Fruit fly (Drosophila melanogaster) whole organism, embryonic: ENCODE measurements around the gene CG14440.

ENCODE experiments used
- B-H2 ChIP-seq: fragments of 200-800 bp; sonication (Bioruptor generic); optimal IDR thresholded peaks from 2 replicates; lab custom pipeline; 2018; ENCODE audit warnings: missing biosample characterization, mild to moderate bottlenecking, missing genetic modification characterization
- Blimp-1 ChIP-seq: fragments of 200-800 bp; sonication (Bioruptor generic); optimal IDR thresholded peaks from 3 replicates; lab custom pipeline; 2018; ENCODE audit warnings: missing biosample characterization, missing genetic modification characterization, mild to moderate bottlenecking, moderate library complexity, missing genetic modification reagents
- CG1024 ChIP-seq: fragments of 200-800 bp; sonication (Bioruptor generic); IDR thresholded peaks from 2 replicates; pipeline ENCODE4 v1.3.6; 2022; ENCODE audit warnings: missing biosample characterization, missing genetic modification characterization
- CG10274 ChIP-seq: fragments of 200-800 bp; sonication (Bioruptor generic); optimal IDR thresholded peaks from 3 replicates; lab custom pipeline; 2017; ENCODE audit warnings: missing biosample characterization, mild to moderate bottlenecking, missing genetic modification characterization
- CG1233 ChIP-seq: fragments of 200-800 bp; sonication (Bioruptor generic); optimal IDR thresholded peaks from 4 replicates; lab custom pipeline; 2018; ENCODE audit warnings: missing biosample characterization, mild to moderate bottlenecking, missing genetic modification characterization
- CG13775 ChIP-seq: fragments of 200-800 bp; sonication (Bioruptor generic); optimal IDR thresholded peaks from 3 replicates; lab custom pipeline; 2017; ENCODE audit warnings: missing biosample characterization, mild to moderate bottlenecking, missing genetic modification characterization
- CG14441 ChIP-seq: fragments of 200-800 bp; sonication (Bioruptor generic); IDR thresholded peaks from 2 replicates; pipeline ENCODE4 v1.3.6; 2022; ENCODE audit warnings: missing biosample characterization, missing genetic modification characterization
- CG14965 ChIP-seq: fragments of 200-800 bp; sonication (Bioruptor generic); optimal IDR thresholded peaks from 2 replicates; lab custom pipeline; 2016; ENCODE audit warnings: missing biosample characterization, missing genetic modification characterization, borderline replicate concordance
- CG31224 ChIP-seq: fragments of 200-800 bp; sonication (Bioruptor generic); IDR thresholded peaks from 2 replicates; pipeline ENCODE4 v1.3.6; 2022; ENCODE audit warnings: missing biosample characterization, missing genetic modification characterization
- CG33557 ChIP-seq: fragments of 200-800 bp; sonication (Bioruptor generic); optimal IDR thresholded peaks from 2 replicates; lab custom pipeline; 2019; ENCODE audit warnings: missing biosample characterization, mild to moderate bottlenecking, missing genetic modification characterization, moderate library complexity
- CG34224 ChIP-seq: fragments of 200-800 bp; sonication (Bioruptor generic); IDR thresholded peaks from 3 replicates; pipeline ENCODE4 v1.3.6; 2022; ENCODE audit warnings: missing biosample characterization, missing genetic modification characterization; ENCODE audit not compliant: partially characterized antibody
- CG34422 ChIP-seq: fragments of 200-800 bp; sonication (Bioruptor generic); IDR thresholded peaks from 3 replicates; pipeline ENCODE4 v1.3.6; 2022; ENCODE audit warnings: missing biosample characterization, missing genetic modification characterization
- CG42726 ChIP-seq: fragments of 200-800 bp; sonication (Bioruptor generic); IDR thresholded peaks from 2 replicates; pipeline ENCODE4 v1.3.6; 2022; ENCODE audit warnings: missing biosample characterization, missing genetic modification characterization; ENCODE audit not compliant: partially characterized antibody
- CG4854 ChIP-seq: fragments of 200-800 bp; sonication (Bioruptor generic); optimal IDR thresholded peaks from 2 replicates; lab custom pipeline; 2016; ENCODE audit warnings: missing biosample characterization, missing genetic modification characterization, inconsistent platforms
- CG8478 ChIP-seq: fragments of >200 bp; optimal IDR thresholded peaks from 2 replicates; lab custom pipeline; 2018
- CrebB ChIP-seq: fragments of 200-800 bp; sonication (Bioruptor generic); optimal IDR thresholded peaks from 3 replicates; lab custom pipeline; 2018; ENCODE audit warnings: missing biosample characterization, mild to moderate bottlenecking, missing genetic modification characterization
- Dip3 ChIP-seq: fragments of 200-800 bp; sonication (Bioruptor generic); optimal IDR thresholded peaks from 3 replicates; lab custom pipeline; 2016; ENCODE audit warnings: missing biosample characterization, missing genetic modification characterization
- GATAe ChIP-seq: fragments of 200-800 bp; sonication (Bioruptor generic); conservative IDR thresholded peaks from 2 replicates; pipeline ENCODE4 v1.3.6; 2022; ENCODE audit warnings: missing biosample characterization, missing genetic modification characterization
- HHEX ChIP-seq: fragments of 200-800 bp; sonication (Bioruptor generic); optimal IDR thresholded peaks from 3 replicates; lab custom pipeline; 2017; ENCODE audit warnings: missing biosample characterization, mild to moderate bottlenecking, missing genetic modification characterization, missing genetic modification reagents
- Hr78 ChIP-seq, 2 experiments: fragments of 200-800 bp in 1 of 2; fragments of >200 bp in 1 of 2; sonication (Bioruptor generic) in 1 of 2; optimal IDR thresholded peaks; 2 replicates each; lab custom pipeline; 2017 to 2019; ENCODE audit warnings: missing biosample characterization in 2 of 2, missing genetic modification characterization in 2 of 2, mild to moderate bottlenecking in 1 of 2, moderate library complexity in 1 of 2
- Hsf ChIP-seq: fragments of 200-800 bp; sonication (Bioruptor generic); optimal IDR thresholded peaks from 3 replicates; lab custom pipeline; 2016; ENCODE audit warnings: missing biosample characterization, missing genetic modification characterization
- MTF-1 ChIP-seq: fragments of 200-800 bp; sonication (Bioruptor generic); optimal IDR thresholded peaks from 2 replicates; lab custom pipeline; 2018; ENCODE audit warnings: missing biosample characterization, mild to moderate bottlenecking, missing genetic modification characterization, borderline replicate concordance
- Mes4 ChIP-seq: fragments of 200-800 bp; sonication (Bioruptor generic); optimal IDR thresholded peaks from 2 replicates; lab custom pipeline; 2016; ENCODE audit warnings: missing biosample characterization, missing genetic modification characterization
- NFAT ChIP-seq: fragments of 200-800 bp; sonication (Bioruptor generic); IDR thresholded peaks from 2 replicates; pipeline ENCODE4 v1.3.6; 2022; ENCODE audit warnings: missing biosample characterization, missing genetic modification characterization
- Pdp1 ChIP-seq, 2 experiments: fragments of 200-800 bp; sonication (Bioruptor generic); optimal IDR thresholded peaks; 3 replicates each; lab custom pipeline; 2016; ENCODE audit warnings: missing biosample characterization in 2 of 2, missing genetic modification characterization in 2 of 2, mild to moderate bottlenecking in 1 of 2, moderate library complexity in 1 of 2
- Tbp ChIP-seq: fragments of >200 bp; optimal IDR thresholded peaks from 2 replicates; lab custom pipeline; 2018; ENCODE audit warnings: missing biosample characterization, missing genetic modification characterization
- YL-1 ChIP-seq: fragments of 200-800 bp; sonication (Bioruptor generic); optimal IDR thresholded peaks from 3 replicates; lab custom pipeline; 2017; ENCODE audit warnings: missing biosample characterization, mild to moderate bottlenecking, missing genetic modification characterization
- aop ChIP-seq: fragments of 200-800 bp; sonication (Bioruptor generic); IDR thresholded peaks from 2 replicates; pipeline ENCODE4 v1.3.6; 2022; ENCODE audit warnings: missing biosample characterization, missing genetic modification characterization
- bab2 ChIP-seq: fragments of 200-800 bp; sonication (Bioruptor generic); optimal IDR thresholded peaks from 2 replicates; lab custom pipeline; 2016; ENCODE audit warnings: missing biosample characterization, missing genetic modification characterization
- chinmo ChIP-seq: fragments of 200-800 bp; sonication (Bioruptor generic); IDR thresholded peaks from 4 replicates; pipeline ENCODE4 v1.3.6; 2022; ENCODE audit warnings: missing biosample characterization, missing genetic modification characterization; ENCODE audit not compliant: partially characterized antibody
- corto ChIP-seq: fragments of 200-800 bp; sonication (Bioruptor generic); optimal IDR thresholded peaks from 2 replicates; lab custom pipeline; 2016; ENCODE audit warnings: missing biosample characterization, mild to moderate bottlenecking, missing genetic modification characterization, moderate library complexity
- eve ChIP-seq, 2 experiments: fragments of >200 bp; optimal IDR thresholded peaks; 2 replicates each; lab custom pipeline; 2017; ENCODE audit warnings: missing biosample characterization in 2 of 2, missing genetic modification characterization in 2 of 2
- fd102C ChIP-seq: fragments of 200-800 bp; sonication (Bioruptor generic); optimal IDR thresholded peaks from 2 replicates; lab custom pipeline; 2018; ENCODE audit warnings: missing biosample characterization, mild to moderate bottlenecking, missing genetic modification characterization, moderate library complexity
- fd64A ChIP-seq: fragments of 200-800 bp; sonication (Bioruptor generic); optimal IDR thresholded peaks from 3 replicates; lab custom pipeline; 2018; ENCODE audit warnings: missing biosample characterization, mild to moderate bottlenecking, missing genetic modification characterization
- gem ChIP-seq: fragments of 200-800 bp; sonication (Bioruptor generic); optimal IDR thresholded peaks from 2 replicates; lab custom pipeline; 2019; ENCODE audit warnings: missing biosample characterization, mild to moderate bottlenecking, missing genetic modification characterization, moderate library complexity
- inv ChIP-seq: fragments of 200-800 bp; sonication (Bioruptor generic); IDR thresholded peaks from 2 replicates; pipeline ENCODE4 v1.3.6; 2022; ENCODE audit warnings: missing biosample characterization, missing genetic modification characterization; ENCODE audit not compliant: partially characterized antibody
- luna ChIP-seq: fragments of 200-800 bp; sonication (Bioruptor generic); optimal IDR thresholded peaks from 2 replicates; lab custom pipeline; 2016; ENCODE audit warnings: missing biosample characterization, missing genetic modification characterization
- onecut ChIP-seq: fragments of 200-800 bp; sonication (Bioruptor generic); IDR thresholded peaks from 2 replicates; pipeline ENCODE4 v1.3.6; 2022; ENCODE audit warnings: missing biosample characterization, missing genetic modification characterization
- phol ChIP-seq: fragments of 200-800 bp; sonication (Bioruptor generic); optimal IDR thresholded peaks from 3 replicates; lab custom pipeline; 2018; ENCODE audit warnings: missing biosample characterization, mild to moderate bottlenecking, missing genetic modification characterization, moderate library complexity
- pita ChIP-seq: fragments of 200-800 bp; sonication (Bioruptor generic); optimal IDR thresholded peaks from 2 replicates; lab custom pipeline; 2017; ENCODE audit warnings: missing biosample characterization, mild to moderate bottlenecking, missing genetic modification characterization
- ssp ChIP-seq: fragments of 200-800 bp; sonication (Bioruptor generic); IDR thresholded peaks from 2 replicates; pipeline ENCODE4 v1.3.6; 2022; ENCODE audit warnings: missing biosample characterization, missing genetic modification characterization
- sug ChIP-seq: fragments of 200-800 bp; optimal IDR thresholded peaks from 2 replicates; lab custom pipeline; 2019; ENCODE audit warnings: missing biosample characterization, mild to moderate bottlenecking, missing genetic modification characterization, moderate library complexity
- trem ChIP-seq: fragments of 200-800 bp; optimal IDR thresholded peaks from 3 replicates; lab custom pipeline; 2019; ENCODE audit warnings: missing biosample characterization, mild to moderate bottlenecking, missing genetic modification characterization, moderate library complexity
- trh ChIP-seq: fragments of 200-800 bp; sonication (Bioruptor generic); optimal IDR thresholded peaks from 2 replicates; lab custom pipeline; 2016; ENCODE audit warnings: missing biosample characterization, missing genetic modification characterization
- tup ChIP-seq: fragments of 200-800 bp; sonication (Bioruptor generic); optimal IDR thresholded peaks from 2 replicates; lab custom pipeline; 2016; ENCODE audit warnings: missing biosample characterization, mild to moderate bottlenecking, missing genetic modification characterization, moderate library complexity
- vnd ChIP-seq: fragments of 200-800 bp; sonication (Bioruptor generic); IDR thresholded peaks from 3 replicates; pipeline ENCODE4 v1.3.6; 2022; ENCODE audit warnings: missing biosample characterization, missing genetic modification characterization; ENCODE audit not compliant: partially characterized antibody
- zen2 ChIP-seq: fragments of 200-800 bp; sonication (Bioruptor generic); IDR thresholded peaks from 3 replicates; pipeline ENCODE4 v1.3.6; 2022; ENCODE audit warnings: missing biosample characterization, missing genetic modification characterization; ENCODE audit not compliant: partially characterized antibody

CG14440 gene

DNA sequence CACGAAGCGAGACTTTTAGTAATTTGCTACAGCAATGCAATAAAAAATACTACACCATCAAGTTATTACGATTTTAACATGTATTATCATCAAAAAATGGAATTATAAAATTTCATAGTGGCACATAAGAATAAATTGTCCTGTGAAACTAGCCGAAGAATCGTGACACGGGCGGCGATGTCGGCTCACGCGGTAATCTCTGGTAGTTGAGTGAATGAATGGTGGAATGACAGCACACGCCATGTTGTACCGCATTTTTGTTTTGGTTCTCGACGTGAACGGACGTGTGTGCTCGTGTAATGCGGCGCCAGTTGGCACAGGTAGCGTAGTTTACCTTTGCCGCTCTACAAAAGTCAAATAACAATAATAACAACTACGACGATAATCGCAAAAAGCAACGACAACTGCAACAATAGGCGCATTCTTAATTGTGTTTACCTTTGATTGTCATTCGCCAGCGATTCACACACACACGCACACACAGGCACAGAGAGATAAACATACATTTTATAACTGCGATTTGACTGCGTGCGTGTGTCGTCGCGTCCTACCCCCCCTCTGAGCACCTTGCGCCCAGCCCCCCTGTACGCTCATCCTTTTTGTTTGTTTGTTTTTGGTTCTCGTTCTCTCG is 1.0 kb upstream of the CG14440 start, which contains the start of gene CG14441 (continued):
- no peak for TF ChIP-seq fd102C (GFP tag; lab: Kevin White, UChicago)

DNA sequence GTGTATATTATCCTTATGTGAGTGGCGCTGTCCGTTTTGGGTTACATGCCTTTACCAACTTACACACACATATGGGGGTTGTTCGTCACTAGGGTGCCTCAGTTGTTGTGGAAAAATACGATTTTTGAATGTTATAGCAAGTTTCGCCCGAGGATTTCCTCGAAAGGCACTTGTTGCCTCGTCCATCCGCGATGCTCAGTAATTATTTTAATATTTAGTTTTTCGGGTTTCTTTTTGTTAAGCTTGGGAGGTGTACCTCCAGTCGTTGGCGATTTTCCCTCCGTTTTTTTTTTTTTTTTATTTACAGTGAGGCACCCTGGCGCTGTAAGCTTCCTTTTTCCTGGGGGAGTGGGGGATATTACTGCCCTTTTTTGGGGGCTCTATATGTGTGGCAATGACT is 1.9 kb downstream of the CG14440 start:
- TF ChIP-seq YL-1 (GFP tag; lab: Kevin White, UChicago) (peak; percentile 4), ssp (GFP tag; lab: Robert Waterston, UW) (peak; percentile 35; the same call in 1 of the 2 replicates), bab2 (peak; percentile 49), Blimp-1 (peak; percentile 63), fd64A (GFP tag; lab: Kevin White, UChicago) (no peak), CG42726 (GFP tag; lab: Robert Waterston, UW) (no peak), CG14965 (GFP tag; lab: Kevin White, UChicago) (no peak), Hsf (GFP tag; lab: Kevin White, UChicago) (peak; percentile 60), CG31224 (GFP tag; lab: Robert Waterston, UW) (no peak), NFAT (no peak), CG4854 (GFP tag; lab: Kevin White, UChicago) (no peak), CG1024 (peak; percentile 44; the same call in 1 of the 2 replicates), aop (GFP tag; lab: Robert Waterston, UW) (no peak), CG8478 (lab: Kevin White, UChicago) (no peak), Tbp (GFP tag; lab: Kevin White, UChicago) (no peak), GATAe (GFP tag; lab: Robert Waterston, UW) (no peak), gem (peak; percentile 79), Hr78 (GFP tag; optimal IDR thresholded peaks at IDR 0.05; lab: Kevin White, UChicago) (peak in 1 of 2 experiments; percentile 8), CrebB (peak; percentile 28), trh (no peak), CG14441 (GFP tag; lab: Robert Waterston, UW) (peak; percentile 85), inv (no peak), HHEX (GFP tag; lab: Kevin White, UChicago) (peak; percentile 69), Dip3 (GFP tag; lab: Kevin White, UChicago) (peak; percentile 37), corto (GFP tag; lab: Kevin White, UChicago) (no peak), CG1233 (GFP tag; lab: Kevin White, UChicago) (peak; percentile 45), phol (peak; percentile 59), vnd (GFP tag; lab: Robert Waterston, UW) (no peak), sug (tag; lab: Kevin White, UChicago) (peak; percentile 75), CG34224 (no peak), CG34422 (no peak), CG33557 (GFP tag; lab: Kevin White, UChicago) (peak; percentile 52), onecut (GFP tag; lab: Robert Waterston, UW) (peak; percentile 49; the same call in 1 of the 2 replicates), B-H2 (GFP tag; lab: Kevin White, UChicago) (peak; percentile 84), zen2 (no peak), pita (GFP tag; lab: Kevin White, UChicago) (no peak), CG13775 (GFP tag; lab: Kevin White, UChicago) (peak; percentile 69), chinmo (GFP tag; lab: Robert Waterston, UW) (no peak), tup (peak; percentile 29), trem (peak; percentile 12), Mes4 (GFP tag; lab: Kevin White, UChicago) (peak; percentile 44), luna (GFP tag; lab: Kevin White, UChicago) (no peak), MTF-1 (GFP tag; lab: Kevin White, UChicago) (peak; percentile 47), Pdp1 (GFP tag; optimal IDR thresholded peaks at IDR 0.05; lab: Kevin White, UChicago) (peak; percentile 36 to 56), CG10274 (GFP tag; lab: Kevin White, UChicago) (no peak), eve (GFP tag; optimal IDR thresholded peaks at IDR 0.05; lab: Kevin White, UChicago) (no peak)
